Worm (Caenorhabditis elegans) whole organism, early embryonic: ENCODE results near the gene srv-13.

ENCODE experiments used
- B0310.2 ChIP-seq: sonication (generic microtip); optimal IDR thresholded peaks from 2 replicates; lab custom pipeline; 2016; ENCODE audit warnings: mild to moderate bottlenecking, missing genetic modification characterization, missing compliant biosample characterization
- F13C5.2 ChIP-seq: sonication (generic microtip); optimal IDR thresholded peaks from 2 replicates; lab custom pipeline; 2017; ENCODE audit warnings: mild to moderate bottlenecking, missing genetic modification characterization, inconsistent platforms, missing compliant biosample characterization
- aly-1 ChIP-seq: sonication (generic microtip); optimal IDR thresholded peaks from 2 replicates; lab custom pipeline; 2016; ENCODE audit warnings: missing genetic modification characterization, missing compliant biosample characterization
- ama-1 ChIP-seq: fragments of 150-350 bp; optimal IDR thresholded peaks from 2 replicates; lab custom pipeline; 2014
- ceh-13 ChIP-seq: fragments of 200-800 bp; sonication (Bioruptor generic); optimal IDR thresholded peaks from 2 replicates; lab custom pipeline; 2018; ENCODE audit warnings: mild to moderate bottlenecking, missing genetic modification characterization, missing compliant biosample characterization
- ceh-36 ChIP-seq: sonication (generic microtip); optimal IDR thresholded peaks from 2 replicates; lab custom pipeline; 2016; ENCODE audit warnings: missing genetic modification characterization, inconsistent platforms, missing compliant biosample characterization
- ets-7 ChIP-seq: sonication (generic microtip); optimal IDR thresholded peaks from 2 replicates; lab custom pipeline; 2016; ENCODE audit warnings: missing genotype, missing genetic modification characterization, missing compliant biosample characterization
- flt-1 ChIP-seq: fragments of 200-800 bp; sonication (Bioruptor generic); IDR thresholded peaks from 2 replicates; pipeline ENCODE4 v1.3.6; 2022; ENCODE audit warnings: missing genetic modification characterization, missing compliant biosample characterization
- hmbx-1 ChIP-seq: sonication (generic microtip); optimal IDR thresholded peaks from 2 replicates; lab custom pipeline; 2016; ENCODE audit warnings: mild to moderate bottlenecking, missing genetic modification characterization, missing compliant biosample characterization
- hmg-4 ChIP-seq: fragments of 200-800 bp; sonication (Bioruptor generic); optimal IDR thresholded peaks from 2 replicates; lab custom pipeline; 2018; ENCODE audit warnings: mild to moderate bottlenecking, missing genetic modification characterization, missing compliant biosample characterization
- hnd-1 ChIP-seq: sonication (generic microtip); optimal IDR thresholded peaks from 2 replicates; lab custom pipeline; 2016; ENCODE audit warnings: missing genetic modification characterization, missing compliant biosample characterization
- pes-1 ChIP-seq: fragments of 200-800 bp; sonication (Bioruptor generic); IDR thresholded peaks from 2 replicates; pipeline ENCODE4 v1.3.6; 2022; ENCODE audit warnings: missing genetic modification reagents, missing genetic modification characterization, missing compliant biosample characterization
- scrt-1 ChIP-seq: fragments of 200-800 bp; sonication (Bioruptor generic); IDR thresholded peaks from 2 replicates; pipeline ENCODE4 v1.3.6; 2022; ENCODE audit warnings: missing genetic modification characterization, missing compliant biosample characterization
- sea-1 ChIP-seq: fragments of 200-800 bp; sonication (Bioruptor generic); conservative IDR thresholded peaks from 2 replicates; pipeline ENCODE4 v1.3.6; 2022; ENCODE audit warnings: missing genetic modification characterization, missing compliant biosample characterization
- tbx-11 ChIP-seq: fragments of 200-800 bp; sonication (Bioruptor generic); IDR thresholded peaks from 2 replicates; pipeline ENCODE4 v1.3.6; 2022; ENCODE audit warnings: missing genetic modification characterization, missing compliant biosample characterization
- tbx-37 ChIP-seq: fragments of 200-800 bp; sonication (Bioruptor generic); conservative IDR thresholded peaks from 2 replicates; pipeline ENCODE4 v1.3.6; 2022; ENCODE audit warnings: missing genetic modification reagents, missing genetic modification characterization, missing compliant biosample characterization
- tra-4 ChIP-seq: sonication (generic microtip); optimal IDR thresholded peaks from 2 replicates; lab custom pipeline; 2017; ENCODE audit warnings: missing genetic modification characterization, missing compliant biosample characterization

The srv-13 gene

ce11 chrIV:6388550-6388949 is 16.4 kb upstream of the srv-13 start:
- TF ChIP-seq scrt-1 (GFP tag; lab: Robert Waterston, UW) (no peak), ama-1 (lab: Kevin White, UChicago) (no peak), sea-1 (no peak), hmg-4 (GFP tag; lab: Kevin White, UChicago) (no peak), B0310.2 (no peak)

- no peak for TF ChIP-seq aly-1 (tag; lab: Kevin White, UChicago)
These were observed 13.4 kb upstream of the srv-13 start for ce11 chrIV:6391566-6391965.

- TF ChIP-seq ceh-36 (no peak), hmbx-1 (tag; lab: Kevin White, UChicago) (no peak), ets-7 (tag; lab: Kevin White, UChicago) (no peak), aly-1 (tag; lab: Kevin White, UChicago) (no peak)
These were observed 11.6 kb upstream of the srv-13 start for ce11 chrIV:6393329-6393728.

- TF ChIP-seq F13C5.2 = no peak
- no peak for TF ChIP-seq B0310.2
- no peak for TF ChIP-seq tra-4
- no peak for TF ChIP-seq tbx-37 (GFP tag; lab: Robert Waterston, UW)
- TF ChIP-seq scrt-1 (GFP tag; lab: Robert Waterston, UW) = no peak
- no peak for TF ChIP-seq hmg-4 (GFP tag; lab: Kevin White, UChicago)
- TF ChIP-seq hnd-1 (tag; lab: Kevin White, UChicago) = no peak
- no peak for TF ChIP-seq flt-1
- no peak for TF ChIP-seq ets-7 (tag; lab: Kevin White, UChicago)
- TF ChIP-seq ceh-36 = no peak
- no peak for TF ChIP-seq pes-1
- TF ChIP-seq ama-1 (lab: Kevin White, UChicago) = no peak
- no peak for TF ChIP-seq tbx-11 (GFP tag; lab: Robert Waterston, UW)
- TF ChIP-seq sea-1 = no peak
These were observed 9.8 kb upstream of the srv-13 start for ce11 chrIV:6395190-6395589.

DNA sequence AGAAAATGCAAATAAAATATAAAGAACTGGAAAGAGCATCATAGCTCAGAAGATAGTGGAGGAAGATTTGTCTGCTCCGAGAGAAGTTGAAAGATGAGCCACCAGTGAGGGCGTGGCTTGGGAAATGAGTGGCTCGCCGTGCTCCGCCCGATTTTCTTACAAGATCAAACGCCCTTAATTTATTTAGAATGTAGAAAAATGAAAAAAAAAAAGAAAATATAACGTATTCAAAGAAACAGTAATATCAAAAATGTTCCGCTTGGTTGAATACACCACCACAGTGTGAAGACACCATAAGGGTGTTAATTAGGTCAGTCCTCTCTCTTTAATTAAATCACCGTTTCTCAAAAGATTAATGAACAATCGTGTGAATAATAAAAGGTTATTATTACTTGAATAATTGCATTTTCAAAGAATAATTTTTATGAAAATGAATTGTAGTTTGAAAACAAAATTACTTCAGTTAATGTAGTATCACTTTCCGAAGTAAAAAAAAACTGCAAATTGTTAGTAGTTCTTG is 2.5 kb upstream of the srv-13 start, which contains the start of gene sfrp-1:
sfrp-1 (minus strand) TSS at position 51 of the 520 bp plus-strand sequence.
- TF ChIP-seq pes-1 = no peak
- no peak for TF ChIP-seq tra-4
- no peak for TF ChIP-seq ama-1 (lab: Kevin White, UChicago)
- no peak for TF ChIP-seq aly-1 (tag; lab: Kevin White, UChicago)
- no peak for TF ChIP-seq B0310.2
- TF ChIP-seq sea-1 = no peak
- TF ChIP-seq flt-1 = no peak
- TF ChIP-seq hmg-4 (GFP tag; lab: Kevin White, UChicago) = no peak
- TF ChIP-seq F13C5.2 = no peak
- no peak for TF ChIP-seq tbx-37 (GFP tag; lab: Robert Waterston, UW)
- TF ChIP-seq ceh-13 = no peak
- TF ChIP-seq tbx-11 (GFP tag; lab: Robert Waterston, UW) = no peak

DNA sequence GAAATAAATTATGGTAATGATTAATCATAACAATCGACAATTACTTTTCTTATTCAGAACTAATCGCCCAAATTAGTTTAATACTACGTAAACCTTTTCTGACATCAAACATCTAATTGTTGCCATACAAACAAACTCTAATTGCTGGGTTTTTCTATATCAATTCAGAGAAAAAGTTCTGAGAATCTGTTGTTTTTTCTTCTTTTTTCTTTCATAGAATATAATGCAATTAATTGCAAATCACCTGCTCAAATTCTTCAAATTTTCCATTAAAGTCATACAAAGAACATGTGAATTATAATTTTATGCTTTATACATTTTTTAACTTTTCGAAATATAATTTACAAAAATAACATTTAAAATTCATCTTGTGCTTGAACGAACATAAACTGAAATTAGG is 1.6 kb upstream of the srv-13 start:
- TF ChIP-seq scrt-1 (GFP tag; lab: Robert Waterston, UW) = no peak
- TF ChIP-seq ceh-36 = no peak
- no peak for TF ChIP-seq hnd-1 (tag; lab: Kevin White, UChicago)
- no peak for TF ChIP-seq pes-1
- no peak for TF ChIP-seq tbx-37 (GFP tag; lab: Robert Waterston, UW)
- no peak for TF ChIP-seq sea-1
- no peak for TF ChIP-seq ets-7 (tag; lab: Kevin White, UChicago)
- no peak for TF ChIP-seq aly-1 (tag; lab: Kevin White, UChicago)
- TF ChIP-seq ceh-13 = no peak
- TF ChIP-seq tra-4 = no peak
- no peak for TF ChIP-seq hmg-4 (GFP tag; lab: Kevin White, UChicago)
- no peak for TF ChIP-seq ama-1 (lab: Kevin White, UChicago)
- no peak for TF ChIP-seq F13C5.2
- no peak for TF ChIP-seq flt-1
- no peak for TF ChIP-seq tbx-11 (GFP tag; lab: Robert Waterston, UW)
- TF ChIP-seq hmbx-1 (tag; lab: Kevin White, UChicago) = no peak
- TF ChIP-seq B0310.2 = no peak

DNA sequence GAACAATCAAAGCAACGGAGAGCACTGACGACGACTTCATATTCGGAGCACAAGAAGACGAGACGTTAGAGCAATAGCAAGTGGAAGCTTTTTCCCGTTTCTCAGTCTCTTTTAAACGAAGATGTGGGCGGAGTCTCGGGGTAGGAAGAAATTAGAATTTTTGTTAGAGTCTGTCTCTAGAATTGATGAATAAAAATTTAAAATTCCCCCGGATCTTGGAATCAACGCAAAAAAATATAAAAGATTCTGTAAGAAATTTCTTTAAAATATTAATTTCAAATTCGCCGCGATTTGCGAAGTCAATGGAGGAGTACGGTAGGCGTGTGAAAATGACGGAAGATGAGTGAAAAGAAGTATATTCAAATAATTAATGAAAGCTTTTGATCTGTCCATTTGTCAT is 8.5 kb downstream of the srv-13 start, which contains the start of gene nlp-71:
nlp-71 (minus strand) TSS at position 101 of the 400 bp plus-strand sequence.
- TF ChIP-seq ceh-13 (no peak), pes-1 (no peak), B0310.2 (no peak), flt-1 (no peak), hmbx-1 (tag; lab: Kevin White, UChicago) (no peak), hmg-4 (GFP tag; lab: Kevin White, UChicago) (no peak), hnd-1 (tag; lab: Kevin White, UChicago) (no peak), ceh-36 (no peak), tbx-37 (GFP tag; lab: Robert Waterston, UW) (no peak), ets-7 (tag; lab: Kevin White, UChicago) (no peak), tbx-11 (GFP tag; lab: Robert Waterston, UW) (no peak), F13C5.2 (no peak), aly-1 (tag; lab: Kevin White, UChicago) (no peak), sea-1 (no peak), ama-1 (lab: Kevin White, UChicago) (no peak), scrt-1 (GFP tag; lab: Robert Waterston, UW) (no peak), tra-4 (no peak)

DNA sequence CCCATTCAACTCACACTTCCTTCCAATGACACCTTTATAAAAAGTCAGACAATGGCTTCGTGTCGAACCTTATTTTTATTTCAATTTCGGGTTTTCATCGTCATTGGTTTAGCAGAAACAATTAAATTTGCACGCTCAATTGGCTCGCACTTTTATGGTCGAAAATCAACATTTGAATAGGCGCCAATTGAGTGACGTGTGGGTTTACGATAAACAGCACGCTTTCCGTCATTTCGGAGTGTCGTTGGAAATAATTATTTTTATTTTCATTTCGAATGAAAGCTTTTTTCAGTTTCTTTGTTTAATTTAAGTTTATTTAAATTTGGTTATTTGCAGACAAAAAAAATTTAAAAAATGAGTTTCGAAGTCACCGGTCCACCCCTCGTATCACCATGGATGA is 10.2 kb downstream of the srv-13 start, which contains the start of gene exos-2:
exos-2 (plus strand) TSS at position 330 of the 400 bp plus-strand sequence.
- TF ChIP-seq ceh-36 = no peak
- TF ChIP-seq ama-1 (lab: Kevin White, UChicago) = no peak
- no peak for TF ChIP-seq pes-1
- TF ChIP-seq B0310.2 = no peak
- no peak for TF ChIP-seq aly-1 (tag; lab: Kevin White, UChicago)
- no peak for TF ChIP-seq tbx-37 (GFP tag; lab: Robert Waterston, UW)
- TF ChIP-seq ceh-13 = no peak
- no peak for TF ChIP-seq flt-1
- no peak for TF ChIP-seq tbx-11 (GFP tag; lab: Robert Waterston, UW)
- TF ChIP-seq sea-1 = no peak
